Fruit fly (Drosophila melanogaster) whole organism, embryonic: ENCODE data around the gene CG14020.

Source experiments
- BtbVII ChIP-seq: fragments of 200-800 bp; sonication (Bioruptor generic); optimal IDR thresholded peaks from 3 replicates; lab custom pipeline; 2017; ENCODE audit warnings: missing biosample characterization, mild to moderate bottlenecking, missing genetic modification characterization
- CG10147 ChIP-seq: fragments of 200-800 bp; sonication (Bioruptor generic); optimal IDR thresholded peaks from 2 replicates; lab custom pipeline; 2019; ENCODE audit warnings: missing biosample characterization, mild to moderate bottlenecking, missing genetic modification characterization, moderate library complexity
- CG1024 ChIP-seq: fragments of 200-800 bp; sonication (Bioruptor generic); IDR thresholded peaks from 2 replicates; pipeline ENCODE4 v1.3.6; 2022; ENCODE audit warnings: missing biosample characterization, missing genetic modification characterization
- CG10654 ChIP-seq: fragments of 200-800 bp; sonication (Bioruptor generic); optimal IDR thresholded peaks from 2 replicates; lab custom pipeline; 2016; ENCODE audit warnings: missing biosample characterization, missing genetic modification characterization
- CG12299 ChIP-seq: fragments of 200-800 bp; sonication (Bioruptor generic); optimal IDR thresholded peaks from 2 replicates; lab custom pipeline; 2018; ENCODE audit warnings: missing biosample characterization, mild to moderate bottlenecking, missing genetic modification characterization
- CG14965 ChIP-seq: fragments of 200-800 bp; sonication (Bioruptor generic); optimal IDR thresholded peaks from 2 replicates; lab custom pipeline; 2016; ENCODE audit warnings: missing biosample characterization, missing genetic modification characterization, borderline replicate concordance
- CG15601 ChIP-seq: fragments of 200-800 bp; sonication (Bioruptor generic); optimal IDR thresholded peaks from 3 replicates; lab custom pipeline; 2019; ENCODE audit warnings: missing biosample characterization, mild to moderate bottlenecking, missing genetic modification characterization, moderate library complexity
- CG17829 ChIP-seq: fragments of 200-800 bp; optimal IDR thresholded peaks from 2 replicates; lab custom pipeline; 2019; ENCODE audit warnings: missing biosample characterization, mild to moderate bottlenecking, missing genetic modification characterization, moderate library complexity
- CG2129 ChIP-seq: fragments of 200-800 bp; sonication (Bioruptor generic); IDR thresholded peaks from 2 replicates; pipeline ENCODE4 v1.3.6; 2022; ENCODE audit warnings: missing biosample characterization, missing genetic modification characterization; ENCODE audit not compliant: partially characterized antibody
- CG3065 ChIP-seq: fragments of 200-800 bp; sonication (Bioruptor generic); optimal IDR thresholded peaks from 2 replicates; lab custom pipeline; 2016; ENCODE audit warnings: missing biosample characterization, missing genetic modification characterization
- CG31388 ChIP-seq: fragments of 200-800 bp; sonication (Bioruptor generic); optimal IDR thresholded peaks from 2 replicates; lab custom pipeline; 2016; ENCODE audit warnings: missing biosample characterization, missing genetic modification characterization
- CG32767 ChIP-seq: fragments of 200-800 bp; sonication (Bioruptor generic); IDR thresholded peaks from 2 replicates; pipeline ENCODE4 v1.3.6; 2022; ENCODE audit warnings: missing biosample characterization, missing genetic modification characterization
- CG33213 ChIP-seq: fragments of 200-800 bp; sonication (Bioruptor generic); optimal IDR thresholded peaks from 3 replicates; lab custom pipeline; 2016; ENCODE audit warnings: missing biosample characterization, missing genetic modification characterization
- CG3838 ChIP-seq: fragments of 200-800 bp; sonication (Bioruptor generic); optimal IDR thresholded peaks from 3 replicates; lab custom pipeline; 2016; ENCODE audit warnings: missing biosample characterization, missing genetic modification characterization
- CG5180 ChIP-seq: fragments of 200-800 bp; sonication (Bioruptor generic); optimal IDR thresholded peaks from 3 replicates; lab custom pipeline; 2017; ENCODE audit warnings: missing biosample characterization, missing genetic modification characterization, mild to moderate bottlenecking, moderate library complexity, missing genetic modification reagents
- CG6254 ChIP-seq: fragments of 200-800 bp; sonication (Bioruptor generic); optimal IDR thresholded peaks from 3 replicates; lab custom pipeline; 2017; ENCODE audit warnings: mild to moderate bottlenecking, missing biosample characterization, missing genetic modification reagents, missing genetic modification characterization
- CG6854 ChIP-seq: fragments of 200-800 bp; sonication (Bioruptor generic); optimal IDR thresholded peaks from 3 replicates; lab custom pipeline; 2017; ENCODE audit warnings: missing biosample characterization, mild to moderate bottlenecking, missing genetic modification characterization
- CG7271 ChIP-seq: fragments of 200-800 bp; sonication (Bioruptor generic); optimal IDR thresholded peaks from 2 replicates; lab custom pipeline; 2018; ENCODE audit warnings: missing biosample characterization, mild to moderate bottlenecking, missing genetic modification characterization, moderate library complexity
- CG7372 ChIP-seq: fragments of 200-800 bp; sonication (Bioruptor generic); IDR thresholded peaks from 2 replicates; pipeline ENCODE4 v1.3.6; 2022; ENCODE audit warnings: missing biosample characterization, missing genetic modification characterization
- CG7556 ChIP-seq: fragments of 200-800 bp; sonication (Bioruptor generic); optimal IDR thresholded peaks from 2 replicates; lab custom pipeline; 2017; ENCODE audit warnings: missing biosample characterization, mild to moderate bottlenecking, missing genetic modification characterization
- CTCF ChIP-seq: fragments of 200-800 bp; sonication (Bioruptor generic); optimal IDR thresholded peaks from 2 replicates; lab custom pipeline; 2017; ENCODE audit warnings: missing biosample characterization, mild to moderate bottlenecking, missing genetic modification characterization, moderate library complexity
- D ChIP-seq, 2 experiments: fragments of 200-800 bp in 1 of 2; fragments of >200 bp in 1 of 2; sonication (Bioruptor generic) in 1 of 2; optimal IDR thresholded peaks; 2 replicates in 1 of 2; 3 replicates in 1 of 2; lab custom pipeline; 2017; ENCODE audit warnings: mild to moderate bottlenecking in 1 of 2, missing biosample characterization in 1 of 2, missing genetic modification characterization in 1 of 2, missing genetic modification reagents in 1 of 2
- D19A ChIP-seq: fragments of 200-800 bp; optimal IDR thresholded peaks from 3 replicates; lab custom pipeline; 2019; ENCODE audit warnings: missing biosample characterization, mild to moderate bottlenecking, missing genetic modification characterization, moderate library complexity
- D19B ChIP-seq: fragments of 200-800 bp; sonication (Bioruptor generic); optimal IDR thresholded peaks from 2 replicates; lab custom pipeline; 2017; ENCODE audit warnings: missing biosample characterization, mild to moderate bottlenecking, missing genetic modification characterization
- Dll ChIP-seq: fragments of 200-800 bp; sonication (Bioruptor generic); IDR thresholded peaks from 4 replicates; pipeline ENCODE4 v1.3.6; 2022; ENCODE audit warnings: missing biosample characterization, missing genetic modification characterization; ENCODE audit not compliant: partially characterized antibody
- ERR ChIP-seq: fragments of 200-800 bp; sonication (Bioruptor generic); optimal IDR thresholded peaks from 2 replicates; lab custom pipeline; 2016; ENCODE audit warnings: missing biosample characterization, missing genetic modification characterization
- Hey ChIP-seq: fragments of 200-800 bp; sonication (Bioruptor generic); optimal IDR thresholded peaks from 3 replicates; lab custom pipeline; 2018; ENCODE audit warnings: missing biosample characterization, mild to moderate bottlenecking, missing genetic modification characterization
- Meics ChIP-seq: fragments of 200-800 bp; sonication (Bioruptor generic); optimal IDR thresholded peaks from 2 replicates; lab custom pipeline; 2017; ENCODE audit warnings: missing biosample characterization, mild to moderate bottlenecking, missing genetic modification characterization
- NFAT ChIP-seq: fragments of 200-800 bp; sonication (Bioruptor generic); IDR thresholded peaks from 2 replicates; pipeline ENCODE4 v1.3.6; 2022; ENCODE audit warnings: missing biosample characterization, missing genetic modification characterization
- Nf-YC ChIP-seq: fragments of 200-800 bp; optimal IDR thresholded peaks from 3 replicates; lab custom pipeline; 2019; ENCODE audit warnings: missing biosample characterization, mild to moderate bottlenecking, missing genetic modification characterization, moderate library complexity
- Sox100B ChIP-seq: fragments of 200-800 bp; sonication (Bioruptor generic); optimal IDR thresholded peaks from 3 replicates; lab custom pipeline; 2018; ENCODE audit warnings: missing biosample characterization, mild to moderate bottlenecking, missing genetic modification characterization
- Vsx1 ChIP-seq: fragments of 200-800 bp; sonication (Bioruptor generic); optimal IDR thresholded peaks from 2 replicates; lab custom pipeline; 2017; ENCODE audit warnings: missing biosample characterization, mild to moderate bottlenecking, missing genetic modification characterization, missing genetic modification reagents
- ase ChIP-seq: fragments of 200-800 bp; sonication (Bioruptor generic); IDR thresholded peaks from 3 replicates; pipeline ENCODE4 v1.3.6; 2022; ENCODE audit warnings: missing biosample characterization, missing genetic modification characterization
- az2 ChIP-seq: fragments of 200-800 bp; sonication (Bioruptor generic); optimal IDR thresholded peaks from 3 replicates; lab custom pipeline; 2016; ENCODE audit warnings: missing biosample characterization, missing genetic modification characterization
- bigmax ChIP-seq: fragments of 200-800 bp; sonication (Bioruptor generic); optimal IDR thresholded peaks from 2 replicates; lab custom pipeline; 2018; ENCODE audit warnings: missing biosample characterization, mild to moderate bottlenecking, missing genetic modification characterization
- bowl ChIP-seq: fragments of 200-800 bp; sonication (Bioruptor generic); IDR thresholded peaks from 2 replicates; pipeline ENCODE4 v1.3.6; 2022; ENCODE audit warnings: missing biosample characterization, missing genetic modification characterization
- cad ChIP-seq: fragments of >200 bp; optimal IDR thresholded peaks from 2 replicates; lab custom pipeline; 2017; ENCODE audit warnings: missing biosample characterization, missing genetic modification characterization
- crol ChIP-seq: fragments of 200-800 bp; sonication (Bioruptor generic); IDR thresholded peaks from 2 replicates; pipeline ENCODE4 v1.3.6; 2022; ENCODE audit warnings: missing biosample characterization, missing genetic modification characterization
- dan ChIP-seq: fragments of 200-800 bp; sonication (Bioruptor generic); IDR thresholded peaks from 2 replicates; pipeline ENCODE4 v1.3.6; 2022; ENCODE audit warnings: missing biosample characterization, missing genetic modification characterization
- esg ChIP-seq: fragments of 200-800 bp; sonication (Bioruptor generic); conservative IDR thresholded peaks from 2 replicates; pipeline ENCODE4 v1.3.6; 2022; ENCODE audit warnings: missing biosample characterization, missing genetic modification characterization
- gcm2 ChIP-seq: fragments of 200-800 bp; sonication (Bioruptor generic); optimal IDR thresholded peaks from 2 replicates; lab custom pipeline; 2016; ENCODE audit warnings: missing biosample characterization, missing genetic modification characterization
- knrl ChIP-seq: fragments of 200-800 bp; sonication (Bioruptor generic); IDR thresholded peaks from 3 replicates; pipeline ENCODE4 v1.3.6; 2022; ENCODE audit warnings: missing biosample characterization, missing genetic modification characterization; ENCODE audit not compliant: partially characterized antibody
- luna ChIP-seq: fragments of 200-800 bp; sonication (Bioruptor generic); optimal IDR thresholded peaks from 2 replicates; lab custom pipeline; 2016; ENCODE audit warnings: missing biosample characterization, missing genetic modification characterization
- shn ChIP-seq: fragments of 200-800 bp; sonication (Bioruptor generic); optimal IDR thresholded peaks from 3 replicates; lab custom pipeline; 2016; ENCODE audit warnings: missing biosample characterization, missing genetic modification characterization
- tll ChIP-seq, 2 experiments: fragments of 200-800 bp in 1 of 2; fragments of >200 bp in 1 of 2; sonication (Bioruptor generic) in 1 of 2; optimal IDR thresholded peaks; 2 replicates each; lab custom pipeline; 2017 to 2019; ENCODE audit warnings: missing biosample characterization in 2 of 2, missing genetic modification characterization in 2 of 2, mild to moderate bottlenecking in 1 of 2, moderate library complexity in 1 of 2
- zen ChIP-seq: fragments of 200-800 bp; sonication (Bioruptor generic); optimal IDR thresholded peaks from 3 replicates; lab custom pipeline; 2018; ENCODE audit warnings: missing biosample characterization, mild to moderate bottlenecking, missing genetic modification characterization, moderate library complexity

The CG14020 gene

DNA sequence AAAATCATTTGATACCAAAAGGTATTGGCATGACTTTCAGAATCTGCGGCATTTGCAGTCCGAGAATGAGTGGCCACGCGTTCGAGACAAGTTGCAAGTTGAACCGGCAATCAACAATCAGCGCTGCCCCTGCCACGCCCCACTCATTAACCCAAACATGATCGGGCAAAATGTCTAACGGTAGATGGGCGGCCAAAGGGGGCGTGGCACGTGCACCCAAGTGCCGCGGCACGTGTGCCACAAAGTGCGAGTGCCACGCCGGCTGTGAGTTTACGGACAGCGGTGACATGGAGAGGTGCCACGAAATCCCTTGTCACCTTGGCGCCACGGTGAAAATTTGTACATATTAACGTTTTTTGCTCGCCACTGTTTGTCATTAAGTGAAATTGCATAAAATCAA is 48.1 kb upstream of the CG14020 start:
- no peak for TF ChIP-seq Sox100B
- peak; percentile 49 for TF ChIP-seq CG3065 (GFP tag; lab: Kevin White, UChicago)
- TF ChIP-seq Hey (tag; lab: Kevin White, UChicago): peak; percentile 93
- no peak for TF ChIP-seq crol (GFP tag; lab: Robert Waterston, UW)
- TF ChIP-seq, all 482 proteins: peak for 2

dm6 chr2L:5473880-5474446 is 43.6 kb upstream of the CG14020 start:
- no peak for TF ChIP-seq dan
- TF ChIP-seq CG7271 (tag; lab: Kevin White, UChicago): peak; percentile 77
- peak; percentile 91 for TF ChIP-seq D (optimal IDR thresholded peaks at IDR 0.05; lab: Kevin White, UChicago)
- TF ChIP-seq D (GFP tag; optimal IDR thresholded peaks at IDR 0.05; lab: Kevin White, UChicago): no peak
- peak; percentile 85 for TF ChIP-seq zen (tag; lab: Kevin White, UChicago)
- TF ChIP-seq cad (GFP tag; lab: Kevin White, UChicago): peak; percentile 98
- peak; percentile 4 for TF ChIP-seq D19A (tag; lab: Kevin White, UChicago)
- TF ChIP-seq BtbVII (GFP tag; lab: Kevin White, UChicago): no peak
- TF ChIP-seq tll (GFP tag; optimal IDR thresholded peaks at IDR 0.05; lab: Kevin White, UChicago): peak in 1 of 2 experiments; percentile 97

- TF ChIP-seq Meics (GFP tag; lab: Kevin White, UChicago): peak; percentile 49
- TF ChIP-seq CG32767 (GFP tag; lab: Robert Waterston, UW): peak; percentile 72; the same call in 1 of the 2 replicates
- peak; percentile 88 for TF ChIP-seq Vsx1
- no peak for TF ChIP-seq bigmax (GFP tag; lab: Kevin White, UChicago)
- no peak for TF ChIP-seq D (optimal IDR thresholded peaks at IDR 0.05; lab: Kevin White, UChicago)
- TF ChIP-seq D (GFP tag; optimal IDR thresholded peaks at IDR 0.05; lab: Kevin White, UChicago): peak; percentile 87
- TF ChIP-seq ase: peak; percentile 76
- TF ChIP-seq CG3838 (GFP tag; lab: Kevin White, UChicago): peak; percentile 16
- TF ChIP-seq CG10147 (GFP tag; lab: Kevin White, UChicago): no peak
- TF ChIP-seq NFAT (GFP tag; lab: Robert Waterston, UW): peak; percentile 47
- peak; percentile 62; the same call in 1 of the 2 replicates for TF ChIP-seq bowl (GFP tag; lab: Robert Waterston, UW)
- peak; percentile 58 for TF ChIP-seq luna (GFP tag; lab: Kevin White, UChicago)
- no peak for TF ChIP-seq CG31388 (GFP tag; lab: Kevin White, UChicago)
- no peak for TF ChIP-seq knrl
- TF ChIP-seq CG7556 (GFP tag; lab: Kevin White, UChicago): peak; percentile 78
- TF ChIP-seq shn (GFP tag; lab: Kevin White, UChicago): peak; percentile 87
- peak; percentile 68; the same call in 1 of the 2 replicates for TF ChIP-seq CG7372
- TF ChIP-seq CG6254 (GFP tag; lab: Kevin White, UChicago): peak; percentile 53
- TF ChIP-seq D19B (GFP tag; lab: Kevin White, UChicago): peak; percentile 11
- peak; percentile 89 for TF ChIP-seq esg (GFP tag; lab: Robert Waterston, UW)
- peak; percentile 65 for TF ChIP-seq CG5180 (GFP tag; lab: Kevin White, UChicago)
- peak; percentile 36 for TF ChIP-seq ERR (GFP tag; lab: Kevin White, UChicago)
- TF ChIP-seq CG12299 (tag; lab: Kevin White, UChicago): peak; percentile 1
- peak; percentile 75 for TF ChIP-seq CG15601 (tag; lab: Kevin White, UChicago)
- TF ChIP-seq CG6854 (GFP tag; lab: Kevin White, UChicago): no peak
- TF ChIP-seq Nf-YC: no peak
- no peak for TF ChIP-seq CG2129 (GFP tag; lab: Robert Waterston, UW)
- no peak for TF ChIP-seq CTCF (GFP tag; lab: Kevin White, UChicago)
- peak; percentile 79 for TF ChIP-seq gcm2 (GFP tag; lab: Kevin White, UChicago)
- peak; percentile 73 for TF ChIP-seq az2 (GFP tag; lab: Kevin White, UChicago)
- TF ChIP-seq CG17829 (tag; lab: Kevin White, UChicago): peak; percentile 83
- no peak for TF ChIP-seq Hey (tag; lab: Kevin White, UChicago)
- TF ChIP-seq CG14965 (GFP tag; lab: Kevin White, UChicago): peak; percentile 37
- no peak for TF ChIP-seq Dll
- TF ChIP-seq CG33213 (GFP tag; lab: Kevin White, UChicago): peak; percentile 79
- peak; percentile 78 for TF ChIP-seq CG10654 (GFP tag; lab: Kevin White, UChicago)
- peak; percentile 85 for TF ChIP-seq CG1024 (GFP tag; lab: Robert Waterston, UW)
These were observed 40.8 kb upstream of the CG14020 start for dm6 chr2L:5476699-5477098.
